Worm (Caenorhabditis elegans) whole organism, L2 larva: ENCODE results near the gene srg-36.

Source experiments
- alr-1 ChIP-seq: fragments of 150-350 bp; optimal IDR thresholded peaks from 2 replicates; lab custom pipeline; 2014; ENCODE audit warnings: missing biosample characterization, missing genetic modification characterization
- crh-2 ChIP-seq: sonication (generic microtip); optimal IDR thresholded peaks from 2 replicates; lab custom pipeline; 2017; ENCODE audit warnings: missing biosample characterization, missing genetic modification characterization
- egl-27 ChIP-seq: sonication (generic microtip); optimal IDR thresholded peaks from 3 replicates; lab custom pipeline; 2017; ENCODE audit warnings: missing biosample characterization, missing genetic modification reagents, missing genetic modification characterization
- gmeb-1 ChIP-seq: fragments of 150-350 bp; optimal IDR thresholded peaks from 2 replicates; lab custom pipeline; 2014; ENCODE audit warnings: missing biosample characterization, missing genetic modification characterization
- nhr-11 ChIP-seq: fragments of 150-350 bp; optimal IDR thresholded peaks from 2 replicates; lab custom pipeline; 2014; ENCODE audit warnings: missing biosample characterization, missing genetic modification characterization
- nhr-21 ChIP-seq: fragments of 150-350 bp; optimal IDR thresholded peaks from 2 replicates; lab custom pipeline; 2014; ENCODE audit warnings: missing biosample characterization, missing genetic modification characterization
- nhr-6 ChIP-seq: fragments of 150-350 bp; optimal IDR thresholded peaks from 2 replicates; lab custom pipeline; 2014; ENCODE audit warnings: missing biosample characterization, missing genetic modification characterization
- sma-9 ChIP-seq, 2 experiments: fragments of 150-350 bp in 1 of 2; sonication (generic microtip) in 1 of 2; optimal IDR thresholded peaks; 2 replicates each; lab custom pipeline; 2014 to 2016; ENCODE audit warnings: missing genetic modification characterization in 2 of 2, mild to moderate bottlenecking in 1 of 2, missing biosample characterization in 1 of 2, missing compliant biosample characterization in 1 of 2, missing genetic modification reagents in 1 of 2, moderate library complexity in 1 of 2
- ztf-4 ChIP-seq: fragments of 150-350 bp; optimal IDR thresholded peaks from 2 replicates; lab custom pipeline; 2014; ENCODE audit warnings: missing biosample characterization, missing genetic modification characterization

- TF ChIP-seq nhr-21 (tag; lab: Kevin White, UChicago) (no peak), egl-27 (no peak), alr-1 (tag; lab: Kevin White, UChicago) (no peak), nhr-6 (tag; lab: Kevin White, UChicago) (no peak), sma-9 (GFP tag; optimal IDR thresholded peaks at IDR 0.05; lab: Kevin White, UChicago) (no peak), sma-9 (tag; optimal IDR thresholded peaks at IDR 0.05; lab: Kevin White, UChicago) (no peak), nhr-11 (tag; lab: Kevin White, UChicago) (no peak), crh-2 (tag; lab: Kevin White, UChicago) (no peak), gmeb-1 (tag; lab: Kevin White, UChicago) (no peak), ztf-4 (no peak)
These were observed 9.0 kb downstream of the srg-36 start, which contains the start of gene cyp-13B2 for ce11 chrX:14225273-14225672.
